Worm (Caenorhabditis elegans) whole organism, young adult: ENCODE results near the gene zip-8.

Source experiments
- B0035.1 ChIP-seq: sonication (generic microtip); optimal IDR thresholded peaks from 2 replicates; lab custom pipeline; 2016; ENCODE audit warnings: missing genetic modification characterization, mild to moderate bottlenecking, missing compliant biosample characterization, missing genotype, missing genetic modification reagents
- egl-18 ChIP-seq: fragments of 200-800 bp; sonication (Bioruptor generic); IDR thresholded peaks from 2 replicates; pipeline ENCODE4 v1.3.6; 2022; ENCODE audit warnings: missing genetic modification reagents, missing genetic modification characterization, missing compliant biosample characterization
- mes-4 ChIP-seq: sonication (generic microtip); optimal IDR thresholded peaks from 2 replicates; lab custom pipeline; 2016; ENCODE audit warnings: missing genotype, missing genetic modification characterization, missing compliant biosample characterization
- ztf-3 ChIP-seq: fragments of 200-800 bp; sonication (Bioruptor generic); optimal IDR thresholded peaks from 2 replicates; lab custom pipeline; 2018; ENCODE audit warnings: mild to moderate bottlenecking, missing genetic modification characterization, missing compliant biosample characterization

DNA sequence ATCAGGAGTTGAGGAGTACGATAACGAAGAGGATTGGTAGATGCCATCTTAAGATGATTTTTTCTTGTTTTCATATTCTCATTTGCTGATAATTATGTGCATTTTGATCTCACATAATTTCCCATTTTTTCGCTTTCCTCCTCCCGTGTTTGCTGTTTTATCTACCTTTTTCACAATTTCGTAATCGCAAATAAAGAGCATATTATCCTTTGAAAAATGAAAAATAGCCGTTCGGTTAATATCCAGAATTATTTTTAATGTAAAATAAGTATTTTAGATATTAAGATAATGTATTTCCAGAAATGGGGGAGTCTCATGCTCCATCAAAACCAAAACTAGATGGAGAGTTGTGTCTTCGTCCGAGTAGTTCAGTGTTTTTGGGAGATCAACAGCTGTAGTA is 45.8 kb upstream of the zip-8 start, which contains the start of gene vps-16:
- TF ChIP-seq mes-4 (tag; lab: Kevin White, UChicago) (no peak), egl-18 (GFP tag; lab: Robert Waterston, UW) (no peak), B0035.1 (tag; lab: Kevin White, UChicago) (no peak), ztf-3 (GFP tag; lab: Kevin White, UChicago) (no peak)
